Fruit fly (Drosophila melanogaster) whole organism, embryonic: Measurements from ENCODE around the gene Prat.

ENCODE experiments used
- CG12299 ChIP-seq: fragments of 200-800 bp; sonication (Bioruptor generic); optimal IDR thresholded peaks from 2 replicates; lab custom pipeline; 2018; ENCODE audit warnings: missing biosample characterization, mild to moderate bottlenecking, missing genetic modification characterization
- CG13287 ChIP-seq: fragments of 200-800 bp; sonication (Bioruptor generic); IDR thresholded peaks from 2 replicates; pipeline ENCODE4 v1.3.6; 2022; ENCODE audit warnings: missing biosample characterization, missing genetic modification characterization; ENCODE audit not compliant: partially characterized antibody
- CG13775 ChIP-seq: fragments of 200-800 bp; sonication (Bioruptor generic); optimal IDR thresholded peaks from 3 replicates; lab custom pipeline; 2017; ENCODE audit warnings: missing biosample characterization, mild to moderate bottlenecking, missing genetic modification characterization
- CG15011 ChIP-seq: fragments of 200-800 bp; sonication (Bioruptor generic); optimal IDR thresholded peaks from 3 replicates; lab custom pipeline; 2018; ENCODE audit warnings: missing biosample characterization, mild to moderate bottlenecking, missing genetic modification characterization
- CG15514 ChIP-seq: fragments of 200-800 bp; sonication (Bioruptor generic); optimal IDR thresholded peaks from 3 replicates; lab custom pipeline; 2017; ENCODE audit warnings: missing biosample characterization, missing genetic modification characterization, mild to moderate bottlenecking, moderate library complexity, missing genetic modification reagents
- CG15696 ChIP-seq: fragments of 200-800 bp; sonication (Bioruptor generic); optimal IDR thresholded peaks from 2 replicates; lab custom pipeline; 2019; ENCODE audit warnings: missing biosample characterization, mild to moderate bottlenecking, missing genetic modification characterization, moderate library complexity
- CG1647 ChIP-seq: fragments of 200-800 bp; sonication (Bioruptor generic); optimal IDR thresholded peaks from 3 replicates; lab custom pipeline; 2016; ENCODE audit warnings: missing biosample characterization, missing genetic modification characterization
- CG17359 ChIP-seq: fragments of 200-800 bp; sonication (Bioruptor generic); optimal IDR thresholded peaks from 3 replicates; lab custom pipeline; 2018; ENCODE audit warnings: missing biosample characterization, mild to moderate bottlenecking, missing genetic modification characterization, moderate library complexity
- CG17568 ChIP-seq: fragments of 200-800 bp; sonication (Bioruptor generic); optimal IDR thresholded peaks from 2 replicates; lab custom pipeline; 2018; ENCODE audit warnings: missing biosample characterization, mild to moderate bottlenecking, missing genetic modification characterization, moderate library complexity
- CG18476 ChIP-seq: fragments of 200-800 bp; sonication (Bioruptor generic); optimal IDR thresholded peaks from 2 replicates; lab custom pipeline; 2016; ENCODE audit warnings: missing biosample characterization, mild to moderate bottlenecking, missing genetic modification characterization
- CG2120 ChIP-seq: fragments of 200-800 bp; sonication (Bioruptor generic); optimal IDR thresholded peaks from 3 replicates; lab custom pipeline; 2016; ENCODE audit warnings: missing biosample characterization, missing genetic modification characterization
- CG34422 ChIP-seq: fragments of 200-800 bp; sonication (Bioruptor generic); IDR thresholded peaks from 3 replicates; pipeline ENCODE4 v1.3.6; 2022; ENCODE audit warnings: missing biosample characterization, missing genetic modification characterization
- CG43689 ChIP-seq: fragments of 200-800 bp; sonication (Bioruptor generic); IDR thresholded peaks from 2 replicates; pipeline ENCODE4 v1.3.6; 2022; ENCODE audit warnings: missing biosample characterization, missing genetic modification characterization
- CG6175 ChIP-seq: fragments of 200-800 bp; sonication (Bioruptor generic); IDR thresholded peaks from 3 replicates; pipeline ENCODE4 v1.3.6; 2022; ENCODE audit warnings: missing biosample characterization, missing genetic modification characterization
- CG7839 ChIP-seq: fragments of 200-800 bp; sonication (Bioruptor generic); optimal IDR thresholded peaks from 3 replicates; lab custom pipeline; 2018; ENCODE audit warnings: missing biosample characterization, mild to moderate bottlenecking, missing genetic modification characterization, moderate library complexity
- CG8089 ChIP-seq: fragments of 200-800 bp; sonication (Bioruptor generic); optimal IDR thresholded peaks from 3 replicates; lab custom pipeline; 2016; ENCODE audit warnings: missing biosample characterization, missing genetic modification characterization
- Dp ChIP-seq: fragments of 200-800 bp; sonication (Bioruptor generic); optimal IDR thresholded peaks from 2 replicates; lab custom pipeline; 2018; ENCODE audit warnings: missing biosample characterization, mild to moderate bottlenecking, missing genetic modification characterization, moderate library complexity
- HLH3B ChIP-seq: fragments of 200-800 bp; sonication (Bioruptor generic); IDR thresholded peaks from 2 replicates; pipeline ENCODE4 v1.3.6; 2022; ENCODE audit warnings: missing biosample characterization, missing genetic modification characterization
- HLH4C ChIP-seq: fragments of 200-800 bp; sonication (Bioruptor generic); IDR thresholded peaks from 3 replicates; pipeline ENCODE4 v1.3.6; 2022; ENCODE audit warnings: missing biosample characterization, missing genetic modification characterization; ENCODE audit not compliant: partially characterized antibody
- HLH54F ChIP-seq: fragments of 200-800 bp; sonication (Bioruptor generic); optimal IDR thresholded peaks from 3 replicates; lab custom pipeline; 2016; ENCODE audit warnings: missing biosample characterization, missing genetic modification characterization
- Hmx ChIP-seq: fragments of 200-800 bp; sonication (Bioruptor generic); optimal IDR thresholded peaks from 2 replicates; lab custom pipeline; 2016; ENCODE audit warnings: missing biosample characterization, missing genetic modification characterization
- Hr3 ChIP-seq: fragments of 200-800 bp; sonication (Bioruptor generic); optimal IDR thresholded peaks from 3 replicates; lab custom pipeline; 2016; ENCODE audit warnings: missing biosample characterization, missing genetic modification characterization
- Med ChIP-seq: fragments of 200-800 bp; sonication (Bioruptor generic); peaks from one replicate; lab custom pipeline; 2016; ENCODE audit warnings: missing biosample characterization, missing genetic modification characterization, mild to moderate bottlenecking, inconsistent platforms, moderate library complexity
- Meics ChIP-seq: fragments of 200-800 bp; sonication (Bioruptor generic); optimal IDR thresholded peaks from 2 replicates; lab custom pipeline; 2017; ENCODE audit warnings: missing biosample characterization, mild to moderate bottlenecking, missing genetic modification characterization
- Mes4 ChIP-seq: fragments of 200-800 bp; sonication (Bioruptor generic); optimal IDR thresholded peaks from 2 replicates; lab custom pipeline; 2016; ENCODE audit warnings: missing biosample characterization, missing genetic modification characterization
- Myb ChIP-seq: fragments of 200-800 bp; sonication (Bioruptor generic); optimal IDR thresholded peaks from 2 replicates; lab custom pipeline; 2016; ENCODE audit warnings: missing biosample characterization, missing genetic modification characterization
- Rfx ChIP-seq: fragments of 200-800 bp; sonication (Bioruptor generic); IDR thresholded peaks from 2 replicates; pipeline ENCODE4 v1.3.6; 2022; ENCODE audit warnings: missing biosample characterization, missing genetic modification characterization
- Taf1 ChIP-seq: fragments of 200-800 bp; sonication (Bioruptor generic); IDR thresholded peaks from 2 replicates; pipeline ENCODE4 v1.3.6; 2022; ENCODE audit warnings: missing biosample characterization, missing genetic modification characterization
- br ChIP-seq: fragments of >200 bp; optimal IDR thresholded peaks from 2 replicates; lab custom pipeline; 2017
- bsh ChIP-seq, 2 experiments: fragments of 200-800 bp; sonication (Bioruptor generic); optimal IDR thresholded peaks; 2 replicates each; lab custom pipeline; 2017 to 2018; ENCODE audit warnings: mild to moderate bottlenecking in 2 of 2, missing biosample characterization in 2 of 2, missing genetic modification characterization in 2 of 2, moderate library complexity in 1 of 2
- chinmo ChIP-seq: fragments of 200-800 bp; sonication (Bioruptor generic); IDR thresholded peaks from 4 replicates; pipeline ENCODE4 v1.3.6; 2022; ENCODE audit warnings: missing biosample characterization, missing genetic modification characterization; ENCODE audit not compliant: partially characterized antibody
- dan ChIP-seq: fragments of 200-800 bp; sonication (Bioruptor generic); IDR thresholded peaks from 2 replicates; pipeline ENCODE4 v1.3.6; 2022; ENCODE audit warnings: missing biosample characterization, missing genetic modification characterization
- disco-r ChIP-seq: fragments of 200-800 bp; sonication (Bioruptor generic); optimal IDR thresholded peaks from 2 replicates; lab custom pipeline; 2016; ENCODE audit warnings: missing biosample characterization, missing genetic modification characterization
- exex ChIP-seq: fragments of 200-800 bp; sonication (Bioruptor generic); optimal IDR thresholded peaks from 4 replicates; lab custom pipeline; 2018; ENCODE audit warnings: missing biosample characterization, mild to moderate bottlenecking, missing genetic modification characterization, moderate library complexity
- h ChIP-seq: fragments of >200 bp; optimal IDR thresholded peaks from 2 replicates; lab custom pipeline; 2017
- hb ChIP-seq: fragments of 200-800 bp; sonication (Bioruptor generic); IDR thresholded peaks from 3 replicates; pipeline ENCODE4 v1.3.6; 2022; ENCODE audit warnings: missing biosample characterization, missing genetic modification characterization; ENCODE audit not compliant: partially characterized antibody
- hkb ChIP-seq, 2 experiments: fragments of 200-800 bp in 1 of 2; fragments of >200 bp in 1 of 2; sonication (Bioruptor generic) in 1 of 2; IDR thresholded peaks in 1 of 2; optimal IDR thresholded peaks in 1 of 2; 2 replicates each; pipeline versions ENCODE4 v1.3.6 to Lab custom; 2017 to 2022; ENCODE audit warnings: missing biosample characterization in 1 of 2, missing genetic modification characterization in 1 of 2
- ind ChIP-seq: fragments of 200-800 bp; sonication (Bioruptor generic); optimal IDR thresholded peaks from 3 replicates; lab custom pipeline; 2016; ENCODE audit warnings: missing biosample characterization, missing genetic modification characterization
- pros ChIP-seq: fragments of 200-800 bp; sonication (Bioruptor generic); optimal IDR thresholded peaks from 3 replicates; lab custom pipeline; 2019; ENCODE audit warnings: missing biosample characterization, mild to moderate bottlenecking, missing genetic modification characterization, moderate library complexity
- pum ChIP-seq: fragments of 200-800 bp; sonication (Bioruptor generic); optimal IDR thresholded peaks from 2 replicates; lab custom pipeline; 2016; ENCODE audit warnings: missing biosample characterization, missing genetic modification characterization
- sc ChIP-seq, 3 experiments: fragments of >200 bp in 2 of 3; fragments of 200-800 bp in 1 of 3; sonication (Bioruptor generic) in 1 of 3; optimal IDR thresholded peaks; 2 replicates in 2 of 3; 3 replicates in 1 of 3; lab custom pipeline; 2017; ENCODE audit warnings: mild to moderate bottlenecking in 1 of 3, missing biosample characterization in 1 of 3, missing genetic modification characterization in 1 of 3, missing genetic modification reagents in 1 of 3
- slbo ChIP-seq: fragments of 200-800 bp; sonication (Bioruptor generic); IDR thresholded peaks from 2 replicates; pipeline ENCODE4 v1.3.6; 2022; ENCODE audit warnings: missing biosample characterization, missing genetic modification characterization
- slou ChIP-seq: fragments of 200-800 bp; sonication (Bioruptor generic); optimal IDR thresholded peaks from 3 replicates; lab custom pipeline; 2016; ENCODE audit warnings: missing biosample characterization, missing genetic modification characterization
- slp2 ChIP-seq: fragments of 200-800 bp; sonication (Bioruptor generic); optimal IDR thresholded peaks from 2 replicates; lab custom pipeline; 2016; ENCODE audit warnings: missing biosample characterization, missing genetic modification characterization
- sna ChIP-seq: fragments of 200-800 bp; sonication (Bioruptor generic); IDR thresholded peaks from 2 replicates; pipeline ENCODE4 v1.3.6; 2022; ENCODE audit warnings: missing biosample characterization, missing genetic modification characterization; ENCODE audit not compliant: partially characterized antibody
- sob ChIP-seq: fragments of 200-800 bp; sonication (Bioruptor generic); IDR thresholded peaks from 2 replicates; pipeline ENCODE4 v1.3.6; 2022; ENCODE audit warnings: missing biosample characterization, missing genetic modification characterization
- trh ChIP-seq: fragments of 200-800 bp; sonication (Bioruptor generic); optimal IDR thresholded peaks from 2 replicates; lab custom pipeline; 2016; ENCODE audit warnings: missing biosample characterization, missing genetic modification characterization
- twi ChIP-seq: fragments of 200-800 bp; optimal IDR thresholded peaks from 2 replicates; lab custom pipeline; 2019; ENCODE audit warnings: missing biosample characterization, mild to moderate bottlenecking, missing genetic modification characterization, moderate library complexity
- tx ChIP-seq: fragments of 200-800 bp; sonication (Bioruptor generic); optimal IDR thresholded peaks from 2 replicates; lab custom pipeline; 2016; ENCODE audit warnings: missing biosample characterization, missing genetic modification characterization
- wor ChIP-seq: fragments of 200-800 bp; sonication (Bioruptor generic); IDR thresholded peaks from 2 replicates; pipeline ENCODE4 v1.3.6; 2022; ENCODE audit warnings: missing biosample characterization, missing genetic modification characterization

The Prat gene

dm6 chr3R:7907311-7907710 is 4.3 kb downstream of the Prat start, which contains the start of the genes Taf7 and EMC1 (continued):
- TF ChIP-seq Mes4 (GFP tag; lab: Kevin White, UChicago) (peak; percentile 23), slou (GFP tag; lab: Kevin White, UChicago) (peak; percentile 44), sob (0 out of 2 replicates have a peak, but pooled peaks have one; percentile 25), CG13775 (peak; percentile 70), CG17568 (GFP tag; lab: Kevin White, UChicago) (no peak), chinmo (peak; percentile 90; the same call in 3 of the 4 replicates), sna (GFP tag; lab: Robert Waterston, UW) (peak; percentile 92), CG15514 (GFP tag; lab: Kevin White, UChicago) (peak; percentile 63), Rfx (GFP tag; lab: Robert Waterston, UW) (peak; percentile 48; the same call in 1 of the 2 replicates), hb (GFP tag; lab: Robert Waterston, UW) (peak; percentile 96), slbo (GFP tag; lab: Robert Waterston, UW) (peak; percentile 52), Meics (GFP tag; lab: Kevin White, UChicago) (no peak), twi (tag; lab: Kevin White, UChicago) (no peak), exex (no peak), CG13287 (GFP tag; lab: Robert Waterston, UW) (peak; percentile 94), Taf1 (no peak), hkb (optimal IDR thresholded peaks at IDR 0.05; lab: Kevin White, UChicago) (peak; percentile 77), hkb (GFP tag; IDR thresholded peaks at IDR 0.05; lab: Robert Waterston, UW) (no peak), CG7839 (no peak), Med (GFP tag; lab: Kevin White, UChicago) (peak; percentile 83), CG43689 (GFP tag; lab: Robert Waterston, UW) (no peak), sc (optimal IDR thresholded peaks at IDR 0.05; lab: Kevin White, UChicago) (no peak), sc (GFP tag; optimal IDR thresholded peaks at IDR 0.05; lab: Kevin White, UChicago) (no peak), tx (GFP tag; lab: Kevin White, UChicago) (peak; percentile 17), ind (GFP tag; lab: Kevin White, UChicago) (peak; percentile 43), HLH4C (peak; percentile 92), slp2 (GFP tag; lab: Kevin White, UChicago) (peak; percentile 10), HLH54F (GFP tag; lab: Kevin White, UChicago) (peak; percentile 54), Myb (GFP tag; lab: Kevin White, UChicago) (peak; percentile 56), Hr3 (GFP tag; lab: Kevin White, UChicago) (peak; percentile 92), wor (GFP tag; lab: Robert Waterston, UW) (no peak), CG8089 (peak; percentile 24), CG1647 (GFP tag; lab: Kevin White, UChicago) (peak; percentile 13), pros (GFP tag; lab: Kevin White, UChicago) (no peak), pum (GFP tag; lab: Kevin White, UChicago) (peak; percentile 58), trh (no peak), CG6175 (GFP tag; lab: Robert Waterston, UW) (peak; percentile 95), CG12299 (no peak), br (lab: Kevin White, UChicago) (no peak), bsh (GFP tag; optimal IDR thresholded peaks at IDR 0.05; lab: Kevin White, UChicago) (no peak), CG2120 (GFP tag; lab: Kevin White, UChicago) (peak; percentile 64), HLH3B (GFP tag; lab: Robert Waterston, UW) (no peak), CG17359 (tag; lab: Kevin White, UChicago) (no peak), CG18476 (GFP tag; lab: Kevin White, UChicago) (no peak), dan (GFP tag; lab: Robert Waterston, UW) (no peak), Dp (peak; percentile 31), CG15011 (GFP tag; lab: Kevin White, UChicago) (no peak), disco-r (GFP tag; lab: Kevin White, UChicago) (no peak), h (lab: Kevin White, UChicago) (no peak), CG15696 (tag; lab: Kevin White, UChicago) (peak; percentile 44), CG34422 (GFP tag; lab: Robert Waterston, UW) (0 out of 3 replicates have a peak, but pooled peaks have one; percentile 11), Hmx (GFP tag; lab: Kevin White, UChicago) (no peak)
